Fruit fly (Drosophila melanogaster): ENCODE results near the gene CG14042.

Gene CG14042

DNA sequence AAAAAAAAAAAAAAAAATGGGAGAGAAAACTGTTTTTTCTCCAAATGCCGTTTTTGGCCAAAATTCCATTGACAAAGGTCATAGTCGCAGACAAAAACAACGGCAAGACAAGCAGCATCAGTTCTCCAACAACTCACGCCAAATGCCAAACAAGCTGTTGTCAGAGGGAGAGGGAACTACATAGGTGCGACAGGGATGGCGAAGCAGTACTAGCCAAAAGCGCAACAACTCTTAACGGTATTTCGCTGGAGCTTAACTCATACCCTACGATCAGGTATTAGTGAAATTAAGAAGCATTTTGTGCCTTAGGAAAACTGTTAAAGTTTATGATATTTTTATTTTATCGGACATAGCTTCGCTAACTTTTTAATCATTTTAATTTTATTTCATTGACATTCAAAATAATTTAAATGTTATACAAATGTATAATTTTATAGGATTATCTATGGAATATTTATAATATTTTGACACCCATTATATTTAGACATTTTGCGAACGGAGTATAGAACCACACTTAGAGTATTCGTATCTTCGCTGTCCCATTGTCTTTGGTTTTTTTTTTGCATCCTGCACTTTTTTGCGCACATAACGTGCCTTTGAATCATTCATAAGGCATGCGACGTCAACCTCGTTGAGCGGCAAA is 42.8 kb downstream of the CG14042 start (continued):
- TF ChIP-seq z (GFP tag; IDR thresholded peaks at IDR 0.05), result no peak
- TF ChIP-seq slp2 (GFP tag; optimal IDR thresholded peaks at IDR 0.05), result no peak
- TF ChIP-seq jigr1 (GFP tag; IDR thresholded peaks at IDR 0.05), result no peak
- TF ChIP-seq gem (tag; optimal IDR thresholded peaks at IDR 0.05), result peak; percentile 57
- no peak for TF ChIP-seq CG17328 (GFP tag; IDR thresholded peaks at IDR 0.05)
- TF ChIP-seq crp (GFP tag; optimal IDR thresholded peaks at IDR 0.05), result no peak
- TF ChIP-seq CG11695 (GFP tag; IDR thresholded peaks at IDR 0.05), result no peak
- peak; percentile 87 for TF ChIP-seq Drgx (GFP tag; IDR thresholded peaks at IDR 0.05)
- no peak for TF ChIP-seq Myb (GFP tag; optimal IDR thresholded peaks at IDR 0.05)
- no peak for TF ChIP-seq CG4404 (GFP tag; IDR thresholded peaks at IDR 0.05)
- no peak for TF ChIP-seq lilli (GFP tag; optimal IDR thresholded peaks at IDR 0.05)
- peak; percentile 18 for TF ChIP-seq CoRest (tag; optimal IDR thresholded peaks at IDR 0.05)
- TF ChIP-seq CG11247 (GFP tag; IDR thresholded peaks at IDR 0.05), result no peak
- TF ChIP-seq CG15269 (tag; optimal IDR thresholded peaks at IDR 0.05), result peak; percentile 32
- TF ChIP-seq CG2129 (GFP tag; IDR thresholded peaks at IDR 0.05; ENCODE audit: partially characterized antibody), result no peak
- TF ChIP-seq Eip74EF (GFP tag; optimal IDR thresholded peaks at IDR 0.05), result no peak
- no peak for TF ChIP-seq MESR4 (GFP tag; optimal IDR thresholded peaks at IDR 0.05)
- TF ChIP-seq toy (GFP tag; IDR thresholded peaks at IDR 0.05), result no peak
- no peak for TF ChIP-seq ac (GFP tag; optimal IDR thresholded peaks at IDR 0.05)
- no peak for TF ChIP-seq pros (GFP tag; optimal IDR thresholded peaks at IDR 0.05)
- TF ChIP-seq CG12219 (GFP tag; optimal IDR thresholded peaks at IDR 0.05), result no peak
- peak; percentile 2 for TF ChIP-seq Meics (GFP tag; optimal IDR thresholded peaks at IDR 0.05)
- TF ChIP-seq CG7556 (GFP tag; optimal IDR thresholded peaks at IDR 0.05), result peak; percentile 28
- no peak for TF ChIP-seq nmo (GFP tag; optimal IDR thresholded peaks at IDR 0.05)
- TF ChIP-seq lola (GFP tag; optimal IDR thresholded peaks at IDR 0.05), result no peak
- TF ChIP-seq br (optimal IDR thresholded peaks at IDR 0.05), result no peak
- no peak for TF ChIP-seq Gug (GFP tag; IDR thresholded peaks at IDR 0.05)
- TF ChIP-seq CG13296 (GFP tag; optimal IDR thresholded peaks at IDR 0.05), result no peak
- TF ChIP-seq shn (GFP tag; optimal IDR thresholded peaks at IDR 0.05), result no peak
- TF ChIP-seq Lhr (GFP tag; optimal IDR thresholded peaks at IDR 0.05), result no peak
- peak; percentile 39 for TF ChIP-seq oc (tag; optimal IDR thresholded peaks at IDR 0.05)
- TF ChIP-seq Atf-2 (GFP tag; optimal IDR thresholded peaks at IDR 0.05), result no peak
- TF ChIP-seq CG6272 (GFP tag; IDR thresholded peaks at IDR 0.05), result no peak
- TF ChIP-seq CG2678 (tag; optimal IDR thresholded peaks at IDR 0.05), result peak; percentile 53
- TF ChIP-seq sc (optimal IDR thresholded peaks at IDR 0.05), result no peak
- no peak for TF ChIP-seq sc (GFP tag; optimal IDR thresholded peaks at IDR 0.05)
- no peak for TF ChIP-seq slou (GFP tag; optimal IDR thresholded peaks at IDR 0.05)
- TF ChIP-seq dm (GFP tag; optimal IDR thresholded peaks at IDR 0.05), result no peak
- TF ChIP-seq CG8359 (GFP tag; optimal IDR thresholded peaks at IDR 0.05; ENCODE audit: borderline replicate concordance), result no peak
- TF ChIP-seq CG1233 (GFP tag; optimal IDR thresholded peaks at IDR 0.05), result no peak
- TF ChIP-seq CG14965 (GFP tag; optimal IDR thresholded peaks at IDR 0.05; ENCODE audit: borderline replicate concordance), result no peak
- no peak for TF ChIP-seq CG3995 (GFP tag; optimal IDR thresholded peaks at IDR 0.05)
- no peak for TF ChIP-seq CG7928 (GFP tag; optimal IDR thresholded peaks at IDR 0.05)
- TF ChIP-seq MTF-1 (GFP tag; optimal IDR thresholded peaks at IDR 0.05; ENCODE audit: borderline replicate concordance), result no peak
- TF ChIP-seq crc (GFP tag; optimal IDR thresholded peaks at IDR 0.05), result no peak
- TF ChIP-seq dati (GFP tag; IDR thresholded peaks at IDR 0.05), result no peak
- TF ChIP-seq CG11456 (GFP tag; IDR thresholded peaks at IDR 0.05), result no peak
- TF ChIP-seq lov (optimal IDR thresholded peaks at IDR 0.05), result no peak
- TF ChIP-seq lov (GFP tag; IDR thresholded peaks at IDR 0.05), result no peak
- TF ChIP-seq hb (GFP tag; IDR thresholded peaks at IDR 0.05; ENCODE audit: partially characterized antibody), result no peak
- no peak for TF ChIP-seq CG3281 (GFP tag; optimal IDR thresholded peaks at IDR 0.05)
